Fruit fly (Drosophila melanogaster): ENCODE data around the gene koko.
A peak's percentile ranks its signal among the peaks of the same experiment; 100 is the strongest.

The koko gene

dm6 chr3R:18432905-18433304, 30.1 kb downstream of the koko start (continued):
- TF ChIP-seq CG17359 (tag; optimal IDR thresholded peaks at IDR 0.05): no peak
- TF ChIP-seq Adf1 (GFP tag; IDR thresholded peaks at IDR 0.05): no peak; the same call in 1 of the 2 replicates
- TF ChIP-seq CG17328 (GFP tag; IDR thresholded peaks at IDR 0.05): no peak
- no peak for TF ChIP-seq tna (GFP tag; IDR thresholded peaks at IDR 0.05; ENCODE audit: partially characterized antibody)
- TF ChIP-seq CG8359 (GFP tag; optimal IDR thresholded peaks at IDR 0.05; ENCODE audit: borderline replicate concordance): no peak
- TF ChIP-seq CG11560 (tag; IDR thresholded peaks at IDR 0.05): no peak
- no peak for TF ChIP-seq da (GFP tag; optimal IDR thresholded peaks at IDR 0.05)
- no peak for TF ChIP-seq gsb (GFP tag; IDR thresholded peaks at IDR 0.05)
- no peak for TF ChIP-seq CG10274 (GFP tag; optimal IDR thresholded peaks at IDR 0.05)
- TF ChIP-seq CG14710 (tag; optimal IDR thresholded peaks at IDR 0.05): no peak
- TF ChIP-seq esg (GFP tag; conservative IDR thresholded peaks at IDR 0.05): no peak
- TF ChIP-seq CG16863 (GFP tag; optimal IDR thresholded peaks at IDR 0.05): no peak
- TF ChIP-seq sr (GFP tag; IDR thresholded peaks at IDR 0.05): no peak
- TF ChIP-seq CG15514 (GFP tag; optimal IDR thresholded peaks at IDR 0.05): peak; percentile 8
- TF ChIP-seq her (GFP tag; optimal IDR thresholded peaks at IDR 0.05): no peak
- peak; percentile 49 for TF ChIP-seq lab (GFP tag; optimal IDR thresholded peaks at IDR 0.05)
- no peak for TF ChIP-seq HLH4C (GFP tag; IDR thresholded peaks at IDR 0.05; ENCODE audit: partially characterized antibody)
- TF ChIP-seq Tbp (GFP tag; optimal IDR thresholded peaks at IDR 0.05): no peak
- TF ChIP-seq CG31224 (GFP tag; IDR thresholded peaks at IDR 0.05): no peak
- no peak for TF ChIP-seq CG34224 (GFP tag; IDR thresholded peaks at IDR 0.05; ENCODE audit: partially characterized antibody)
- TF ChIP-seq tup (GFP tag; optimal IDR thresholded peaks at IDR 0.05): no peak
- TF ChIP-seq hbn (GFP tag; IDR thresholded peaks at IDR 0.05; ENCODE audit: partially characterized antibody): no peak
- TF ChIP-seq CG13894 (tag; optimal IDR thresholded peaks at IDR 0.05): no peak
- TF ChIP-seq aop (GFP tag; IDR thresholded peaks at IDR 0.05): no peak
- TF ChIP-seq Bgb (GFP tag; IDR thresholded peaks at IDR 0.05; ENCODE audit: partially characterized antibody): no peak
- no peak for TF ChIP-seq H2.0 (GFP tag; IDR thresholded peaks at IDR 0.05)
- TF ChIP-seq pan (optimal IDR thresholded peaks at IDR 0.05): no peak
- TF ChIP-seq pan (GFP tag; optimal IDR thresholded peaks at IDR 0.05 in 1 of 2, IDR thresholded peaks at IDR 0.05 in 1 of 2): no peak
- no peak for TF ChIP-seq cad (GFP tag; optimal IDR thresholded peaks at IDR 0.05)
- no peak for TF ChIP-seq bowl (GFP tag; IDR thresholded peaks at IDR 0.05)
- no peak for TF ChIP-seq Hsf (GFP tag; optimal IDR thresholded peaks at IDR 0.05)
- TF ChIP-seq gfzf (GFP tag; optimal IDR thresholded peaks at IDR 0.05): no peak
- no peak for TF ChIP-seq CG10565 (GFP tag; optimal IDR thresholded peaks at IDR 0.05)
- no peak for TF ChIP-seq crol (GFP tag; IDR thresholded peaks at IDR 0.05)
- no peak for TF ChIP-seq Elba2 (GFP tag; optimal IDR thresholded peaks at IDR 0.05)
- TF ChIP-seq bbx (GFP tag; IDR thresholded peaks at IDR 0.05; ENCODE audit: partially characterized antibody): no peak
- 0 out of 2 replicates have a peak, but pooled peaks have one; percentile 15 for TF ChIP-seq GATAe (GFP tag; conservative IDR thresholded peaks at IDR 0.05)
- TF ChIP-seq CG12219 (GFP tag; optimal IDR thresholded peaks at IDR 0.05): no peak
- peak; percentile 27 for TF ChIP-seq gro (GFP tag; optimal IDR thresholded peaks at IDR 0.05)
- TF ChIP-seq kah (GFP tag; optimal IDR thresholded peaks at IDR 0.05): no peak
- TF ChIP-seq CG3847 (GFP tag; IDR thresholded peaks at IDR 0.05): no peak
- no peak for TF ChIP-seq CG10267 (tag; optimal IDR thresholded peaks at IDR 0.05)
- no peak for TF ChIP-seq trh (GFP tag; optimal IDR thresholded peaks at IDR 0.05)
- no peak for TF ChIP-seq Mrtf (GFP tag; IDR thresholded peaks at IDR 0.05)
